Worm (Caenorhabditis elegans): ENCODE measurements around the gene tat-6.

DNA sequence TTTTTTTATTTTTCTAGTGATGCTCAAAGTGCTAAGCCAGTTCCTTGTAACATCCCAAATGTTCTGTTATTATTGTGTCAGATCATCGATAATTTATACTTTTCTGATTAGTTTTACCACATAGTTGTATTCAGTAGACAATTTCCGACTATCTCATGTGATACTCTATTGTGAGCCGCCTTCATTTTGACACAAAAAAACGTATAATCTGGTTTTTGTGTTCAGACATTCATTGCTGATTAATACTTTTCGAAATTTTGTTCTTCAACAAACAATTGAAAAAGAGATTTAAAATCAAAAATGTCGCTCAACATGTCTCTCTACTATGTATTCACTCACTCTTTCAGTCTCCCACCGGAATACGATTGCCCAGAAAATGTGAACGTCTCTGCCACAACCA, 47.4 kb upstream of the tat-6 start, which contains the start of gene srt-7:
- TF ChIP-seq zag-1 (tag; optimal IDR thresholded peaks at IDR 0.05) = no peak
- TF ChIP-seq alr-1 (tag; optimal IDR thresholded peaks at IDR 0.05) = no peak
- TF ChIP-seq nhr-129 (tag; optimal IDR thresholded peaks at IDR 0.05) = no peak
- TF ChIP-seq nhr-10 (tag; optimal IDR thresholded peaks at IDR 0.05) = no peak
- TF ChIP-seq ceh-16 (tag; optimal IDR thresholded peaks at IDR 0.05) = no peak
- no peak for TF ChIP-seq nhr-21 (tag; optimal IDR thresholded peaks at IDR 0.05)
- TF ChIP-seq unc-62 (GFP tag; optimal IDR thresholded peaks at IDR 0.05) = no peak
- TF ChIP-seq egl-27 (tag; optimal IDR thresholded peaks at IDR 0.05) = no peak

All from whole organism, L2 larva.